Fruit fly (Drosophila melanogaster): ENCODE measurements around the gene CG31457.

CG31457 gene

dm6 chr3R:23175376-23175775, 47.6 kb upstream of the CG31457 start (continued):
- TF ChIP-seq zf30C (GFP tag; optimal IDR thresholded peaks at IDR 0.05) (peak; percentile 79), CG31441 (GFP tag; IDR thresholded peaks at IDR 0.05) (peak; percentile 90), Nf-YC (tag; optimal IDR thresholded peaks at IDR 0.05) (peak; percentile 50), ind (GFP tag; optimal IDR thresholded peaks at IDR 0.05) (peak; percentile 93), CG13123 (GFP tag; optimal IDR thresholded peaks at IDR 0.05) (peak; percentile 70), Abd-B (GFP tag; optimal IDR thresholded peaks at IDR 0.05) (peak; percentile 88), Hsf (GFP tag; optimal IDR thresholded peaks at IDR 0.05) (peak; percentile 94), Dp (GFP tag; optimal IDR thresholded peaks at IDR 0.05) (no peak), Atf3 (GFP tag; optimal IDR thresholded peaks at IDR 0.05) (peak; percentile 85), dati (GFP tag; IDR thresholded peaks at IDR 0.05) (peak; percentile 83), Mad (GFP tag; optimal IDR thresholded peaks at IDR 0.05) (peak; percentile 76), CG5180 (GFP tag; optimal IDR thresholded peaks at IDR 0.05) (peak; percentile 77), fd96Cb (tag; optimal IDR thresholded peaks at IDR 0.05) (peak; percentile 93), CG4360 (GFP tag; IDR thresholded peaks at IDR 0.05) (peak; percentile 57), lilli (GFP tag; optimal IDR thresholded peaks at IDR 0.05) (peak; percentile 82), CG10543 (GFP tag; optimal IDR thresholded peaks at IDR 0.05) (no peak), CG7745 (tag; optimal IDR thresholded peaks at IDR 0.05) (no peak), Ada2b (GFP tag; IDR thresholded peaks at IDR 0.05) (peak; percentile 94), Opbp (GFP tag; IDR thresholded peaks at IDR 0.05; ENCODE audit: partially characterized antibody) (no peak), TFAM (GFP tag; optimal IDR thresholded peaks at IDR 0.05) (peak; percentile 61), C15 (GFP tag; IDR thresholded peaks at IDR 0.05) (peak; percentile 73; the same call in 2 of the 3 replicates), Sry-δ (GFP tag; optimal IDR thresholded peaks at IDR 0.05) (peak; percentile 59), sug (tag; optimal IDR thresholded peaks at IDR 0.05) (peak; percentile 40), onecut (GFP tag; IDR thresholded peaks at IDR 0.05) (peak; percentile 83), Vsx1 (GFP tag; optimal IDR thresholded peaks at IDR 0.05) (peak; percentile 76), CG12299 (tag; optimal IDR thresholded peaks at IDR 0.05) (peak; percentile 73), CG1647 (GFP tag; optimal IDR thresholded peaks at IDR 0.05) (peak; percentile 83), bsh (GFP tag; optimal IDR thresholded peaks at IDR 0.05) (peak; percentile 68 to 97), ssp (GFP tag; IDR thresholded peaks at IDR 0.05) (peak; percentile 82), row (GFP tag; IDR thresholded peaks at IDR 0.05) (peak; percentile 90), az2 (GFP tag; optimal IDR thresholded peaks at IDR 0.05) (peak; percentile 93), CG4730 (GFP tag; IDR thresholded peaks at IDR 0.05) (peak; percentile 87), CG12942 (GFP tag; optimal IDR thresholded peaks at IDR 0.05) (peak; percentile 87), BtbVII (GFP tag; optimal IDR thresholded peaks at IDR 0.05) (peak; percentile 76), CG7786 (GFP tag; optimal IDR thresholded peaks at IDR 0.05) (peak; percentile 86), CG8944 (GFP tag; optimal IDR thresholded peaks at IDR 0.05) (peak; percentile 86), gem (tag; optimal IDR thresholded peaks at IDR 0.05) (peak; percentile 96), Bteb2 (GFP tag; optimal IDR thresholded peaks at IDR 0.05) (peak; percentile 73), esg (GFP tag; conservative IDR thresholded peaks at IDR 0.05) (peak; percentile 84), CG14441 (GFP tag; IDR thresholded peaks at IDR 0.05) (peak; percentile 88), Hmx (GFP tag; optimal IDR thresholded peaks at IDR 0.05) (peak; percentile 71), zen2 (GFP tag; IDR thresholded peaks at IDR 0.05; ENCODE audit: partially characterized antibody) (no peak), CG17186 (GFP tag; optimal IDR thresholded peaks at IDR 0.05) (peak; percentile 40), CG17359 (tag; optimal IDR thresholded peaks at IDR 0.05) (peak; percentile 95), dan (GFP tag; IDR thresholded peaks at IDR 0.05) (peak; percentile 67; the same call in 1 of the 2 replicates), Oli (tag; optimal IDR thresholded peaks at IDR 0.05) (peak; percentile 94), hkb (optimal IDR thresholded peaks at IDR 0.05) (no peak), hkb (GFP tag; IDR thresholded peaks at IDR 0.05) (peak; percentile 94), vfl (GFP tag; optimal IDR thresholded peaks at IDR 0.05) (peak; percentile 6), cwo (GFP tag; optimal IDR thresholded peaks at IDR 0.05) (peak; percentile 76), CG2129 (GFP tag; IDR thresholded peaks at IDR 0.05; ENCODE audit: partially characterized antibody) (no peak)
